Fruit fly (Drosophila melanogaster) whole organism, embryonic: ENCODE data around the gene CG17224.

Experiments used
- Bteb2 ChIP-seq: fragments of 200-800 bp; sonication (Bioruptor generic); optimal IDR thresholded peaks from 2 replicates; lab custom pipeline; 2016; ENCODE audit warnings: missing biosample characterization, missing genetic modification characterization
- CG10543 ChIP-seq: fragments of 200-800 bp; sonication (Bioruptor generic); optimal IDR thresholded peaks from 3 replicates; lab custom pipeline; 2017; ENCODE audit warnings: missing biosample characterization, mild to moderate bottlenecking, missing genetic modification characterization, moderate library complexity
- CG10565 ChIP-seq: fragments of 200-800 bp; sonication (Bioruptor generic); optimal IDR thresholded peaks from 3 replicates; lab custom pipeline; 2016; ENCODE audit warnings: missing biosample characterization, mild to moderate bottlenecking, missing genetic modification characterization
- CG11247 ChIP-seq: fragments of 200-800 bp; sonication (Bioruptor generic); IDR thresholded peaks from 2 replicates; pipeline ENCODE4 v1.3.6; 2022; ENCODE audit warnings: missing biosample characterization, missing genetic modification characterization
- CG11398 ChIP-seq: fragments of 200-800 bp; sonication (Bioruptor generic); optimal IDR thresholded peaks from 2 replicates; lab custom pipeline; 2016; ENCODE audit warnings: missing biosample characterization, missing genetic modification characterization
- CG14014 ChIP-seq: fragments of 200-800 bp; sonication (Bioruptor generic); IDR thresholded peaks from 2 replicates; pipeline ENCODE4 v1.3.6; 2022; ENCODE audit warnings: missing biosample characterization, missing genetic modification characterization
- CG14441 ChIP-seq: fragments of 200-800 bp; sonication (Bioruptor generic); IDR thresholded peaks from 2 replicates; pipeline ENCODE4 v1.3.6; 2022; ENCODE audit warnings: missing biosample characterization, missing genetic modification characterization
- CG14710 ChIP-seq: fragments of 200-800 bp; sonication (Bioruptor generic); optimal IDR thresholded peaks from 3 replicates; lab custom pipeline; 2019; ENCODE audit warnings: missing biosample characterization, mild to moderate bottlenecking, missing genetic modification characterization, moderate library complexity
- CG15011 ChIP-seq: fragments of 200-800 bp; sonication (Bioruptor generic); optimal IDR thresholded peaks from 3 replicates; lab custom pipeline; 2018; ENCODE audit warnings: missing biosample characterization, mild to moderate bottlenecking, missing genetic modification characterization
- CG1647 ChIP-seq: fragments of 200-800 bp; sonication (Bioruptor generic); optimal IDR thresholded peaks from 3 replicates; lab custom pipeline; 2016; ENCODE audit warnings: missing biosample characterization, missing genetic modification characterization
- CG17612 ChIP-seq: fragments of 200-800 bp; sonication (Bioruptor generic); IDR thresholded peaks from 2 replicates; pipeline ENCODE4 v1.3.6; 2022; ENCODE audit warnings: missing biosample characterization, missing genetic modification characterization
- CG17912 ChIP-seq: fragments of 200-800 bp; sonication (Bioruptor generic); optimal IDR thresholded peaks from 2 replicates; lab custom pipeline; 2018; ENCODE audit warnings: missing biosample characterization, mild to moderate bottlenecking, missing genetic modification characterization
- CG2889 ChIP-seq: fragments of 200-800 bp; sonication (Bioruptor generic); IDR thresholded peaks from 3 replicates; pipeline ENCODE4 v1.3.6; 2022; ENCODE audit warnings: missing biosample characterization, missing genetic modification characterization
- CG32532 ChIP-seq: fragments of 200-800 bp; sonication (Bioruptor generic); IDR thresholded peaks from 2 replicates; pipeline ENCODE4 v1.3.6; 2022; ENCODE audit warnings: missing biosample characterization, missing genetic modification characterization
- CG4282 ChIP-seq: fragments of 200-800 bp; sonication (Bioruptor generic); optimal IDR thresholded peaks from 2 replicates; lab custom pipeline; 2016; ENCODE audit warnings: missing biosample characterization, missing genetic modification characterization
- CG43689 ChIP-seq: fragments of 200-800 bp; sonication (Bioruptor generic); IDR thresholded peaks from 2 replicates; pipeline ENCODE4 v1.3.6; 2022; ENCODE audit warnings: missing biosample characterization, missing genetic modification characterization
- CG4617 ChIP-seq: fragments of 200-800 bp; sonication (Bioruptor generic); optimal IDR thresholded peaks from 3 replicates; lab custom pipeline; 2016; ENCODE audit warnings: missing biosample characterization, missing genetic modification characterization, borderline replicate concordance
- CG5245 ChIP-seq: fragments of 200-800 bp; sonication (Bioruptor generic); optimal IDR thresholded peaks from 3 replicates; lab custom pipeline; 2016; ENCODE audit warnings: missing biosample characterization, missing genetic modification characterization
- CG7556 ChIP-seq: fragments of 200-800 bp; sonication (Bioruptor generic); optimal IDR thresholded peaks from 2 replicates; lab custom pipeline; 2017; ENCODE audit warnings: missing biosample characterization, mild to moderate bottlenecking, missing genetic modification characterization
- CG8281 ChIP-seq: fragments of 200-800 bp; sonication (Bioruptor generic); optimal IDR thresholded peaks from 2 replicates; lab custom pipeline; 2018; ENCODE audit warnings: missing biosample characterization, mild to moderate bottlenecking, missing genetic modification characterization, moderate library complexity
- CG8388 ChIP-seq: fragments of 200-800 bp; sonication (Bioruptor generic); optimal IDR thresholded peaks from 2 replicates; lab custom pipeline; 2019; ENCODE audit warnings: missing biosample characterization, mild to moderate bottlenecking, missing genetic modification characterization, moderate library complexity
- CG8924 ChIP-seq: fragments of 200-800 bp; optimal IDR thresholded peaks from 3 replicates; lab custom pipeline; 2019; ENCODE audit warnings: missing biosample characterization, mild to moderate bottlenecking, missing genetic modification characterization, moderate library complexity
- E2f1 ChIP-seq: fragments of 200-800 bp; sonication (Bioruptor generic); IDR thresholded peaks from 2 replicates; pipeline ENCODE4 v1.3.6; 2022; ENCODE audit warnings: missing biosample characterization, missing genetic modification characterization
- Eip74EF ChIP-seq, 2 experiments: fragments of 200-800 bp in 1 of 2; fragments of >200 bp in 1 of 2; sonication (Bioruptor generic) in 1 of 2; optimal IDR thresholded peaks; 2 replicates each; lab custom pipeline; 2017 to 2019; ENCODE audit warnings: missing biosample characterization in 2 of 2, missing genetic modification characterization in 2 of 2, mild to moderate bottlenecking in 1 of 2, moderate library complexity in 1 of 2
- Elba2 ChIP-seq: fragments of 200-800 bp; sonication (Bioruptor generic); optimal IDR thresholded peaks from 3 replicates; lab custom pipeline; 2016; ENCODE audit warnings: missing biosample characterization, missing genetic modification characterization
- Ets65A ChIP-seq: fragments of 200-800 bp; sonication (Bioruptor generic); peaks from one replicate; lab custom pipeline; 2016; ENCODE audit warnings: missing biosample characterization, missing genetic modification characterization
- Fer3 ChIP-seq: fragments of 200-800 bp; sonication (Bioruptor generic); optimal IDR thresholded peaks from 2 replicates; lab custom pipeline; 2018; ENCODE audit warnings: missing biosample characterization, mild to moderate bottlenecking, missing genetic modification characterization, moderate library complexity
- GATAe ChIP-seq: fragments of 200-800 bp; sonication (Bioruptor generic); conservative IDR thresholded peaks from 2 replicates; pipeline ENCODE4 v1.3.6; 2022; ENCODE audit warnings: missing biosample characterization, missing genetic modification characterization
- Max ChIP-seq: fragments of 200-800 bp; sonication (Bioruptor generic); optimal IDR thresholded peaks from 2 replicates; lab custom pipeline; 2016; ENCODE audit warnings: missing biosample characterization, mild to moderate bottlenecking, missing genetic modification characterization
- Rfx ChIP-seq: fragments of 200-800 bp; sonication (Bioruptor generic); IDR thresholded peaks from 2 replicates; pipeline ENCODE4 v1.3.6; 2022; ENCODE audit warnings: missing biosample characterization, missing genetic modification characterization
- Rx ChIP-seq: fragments of 200-800 bp; sonication (Bioruptor generic); IDR thresholded peaks from 2 replicates; pipeline ENCODE4 v1.3.6; 2022; ENCODE audit warnings: missing biosample characterization, missing genetic modification characterization
- cas ChIP-seq: fragments of 200-800 bp; sonication (Bioruptor generic); IDR thresholded peaks from 2 replicates; pipeline ENCODE4 v1.3.6; 2022; ENCODE audit warnings: missing biosample characterization, missing genetic modification characterization
- crp ChIP-seq, 2 experiments: fragments of 200-800 bp; sonication (Bioruptor generic); optimal IDR thresholded peaks; 2 replicates in 1 of 2; 3 replicates in 1 of 2; lab custom pipeline; 2017; ENCODE audit warnings: missing biosample characterization in 2 of 2, missing genetic modification characterization in 2 of 2, mild to moderate bottlenecking in 1 of 2, moderate library complexity in 1 of 2
- dmrt99B ChIP-seq: fragments of 200-800 bp; sonication (Bioruptor generic); optimal IDR thresholded peaks from 2 replicates; lab custom pipeline; 2018; ENCODE audit warnings: missing biosample characterization, mild to moderate bottlenecking, missing genetic modification characterization, moderate library complexity
- her ChIP-seq: fragments of 200-800 bp; sonication (Bioruptor generic); optimal IDR thresholded peaks from 2 replicates; lab custom pipeline; 2016; ENCODE audit warnings: missing biosample characterization, missing genetic modification characterization
- jumu ChIP-seq: fragments of 200-800 bp; sonication (Bioruptor generic); optimal IDR thresholded peaks from 3 replicates; lab custom pipeline; 2016; ENCODE audit warnings: missing biosample characterization, missing genetic modification characterization
- lov ChIP-seq, 2 experiments: fragments of 200-800 bp in 1 of 2; fragments of >200 bp in 1 of 2; sonication (Bioruptor generic) in 1 of 2; IDR thresholded peaks in 1 of 2; optimal IDR thresholded peaks in 1 of 2; 2 replicates in 1 of 2; 3 replicates in 1 of 2; pipeline versions ENCODE4 v1.3.6 to Lab custom; 2017 to 2022; ENCODE audit warnings: missing biosample characterization in 1 of 2, missing genetic modification characterization in 1 of 2
- mirr ChIP-seq: fragments of 200-800 bp; sonication (Bioruptor generic); optimal IDR thresholded peaks from 3 replicates; lab custom pipeline; 2018; ENCODE audit warnings: missing biosample characterization, mild to moderate bottlenecking, missing genetic modification characterization
- pan ChIP-seq, 4 experiments: fragments of >200 bp in 3 of 4; fragments of 200-800 bp in 1 of 4; sonication (Bioruptor generic) in 1 of 4; optimal IDR thresholded peaks in 3 of 4; IDR thresholded peaks in 1 of 4; 2 replicates each; pipeline versions ENCODE4 v1.3.6 to Lab custom; 2017 to 2022; ENCODE audit warnings: missing biosample characterization in 2 of 4, missing genetic modification characterization in 2 of 4, mixed read lengths in 1 of 4
- pum ChIP-seq: fragments of 200-800 bp; sonication (Bioruptor generic); optimal IDR thresholded peaks from 2 replicates; lab custom pipeline; 2016; ENCODE audit warnings: missing biosample characterization, missing genetic modification characterization
- pzg ChIP-seq: fragments of 200-800 bp; sonication (Bioruptor generic); optimal IDR thresholded peaks from 3 replicates; lab custom pipeline; 2018; ENCODE audit warnings: missing biosample characterization, mild to moderate bottlenecking, missing genetic modification characterization, moderate library complexity
- rib ChIP-seq: fragments of 200-800 bp; sonication (Bioruptor generic); IDR thresholded peaks from 2 replicates; pipeline ENCODE4 v1.3.6; 2022; ENCODE audit warnings: missing biosample characterization, missing genetic modification characterization
- ro ChIP-seq: fragments of 200-800 bp; sonication (Bioruptor generic); IDR thresholded peaks from 2 replicates; pipeline ENCODE4 v1.3.6; 2022; ENCODE audit warnings: missing biosample characterization, missing genetic modification characterization
- salm ChIP-seq: fragments of 200-800 bp; sonication (Bioruptor generic); optimal IDR thresholded peaks from 2 replicates; lab custom pipeline; 2018; ENCODE audit warnings: missing biosample characterization, mild to moderate bottlenecking, missing genetic modification characterization
- sisA ChIP-seq: fragments of 200-800 bp; sonication (Bioruptor generic); IDR thresholded peaks from 2 replicates; pipeline ENCODE4 v1.3.6; 2022; ENCODE audit warnings: missing biosample characterization, missing genetic modification characterization
- sqz ChIP-seq: fragments of 200-800 bp; sonication (Bioruptor generic); optimal IDR thresholded peaks from 3 replicates; lab custom pipeline; 2018; ENCODE audit warnings: missing biosample characterization, mild to moderate bottlenecking, missing genetic modification characterization
- tap ChIP-seq: fragments of 200-800 bp; optimal IDR thresholded peaks from 3 replicates; lab custom pipeline; 2019; ENCODE audit warnings: missing biosample characterization, mild to moderate bottlenecking, missing genetic modification characterization, moderate library complexity
- tna ChIP-seq: fragments of 200-800 bp; sonication (Bioruptor generic); IDR thresholded peaks from 2 replicates; pipeline ENCODE4 v1.3.6; 2022; ENCODE audit warnings: missing biosample characterization, missing genetic modification characterization; ENCODE audit not compliant: partially characterized antibody
- toy ChIP-seq: fragments of 200-800 bp; sonication (Bioruptor generic); IDR thresholded peaks from 2 replicates; pipeline ENCODE4 v1.3.6; 2022; ENCODE audit warnings: missing biosample characterization, missing genetic modification characterization
- trem ChIP-seq: fragments of 200-800 bp; optimal IDR thresholded peaks from 3 replicates; lab custom pipeline; 2019; ENCODE audit warnings: missing biosample characterization, mild to moderate bottlenecking, missing genetic modification characterization, moderate library complexity

CG17224 gene

dm6 chr2L:3012780-3013179, 5.3 kb downstream of the CG17224 start (continued):
- TF ChIP-seq sqz (no peak), CG17912 (GFP tag; lab: Kevin White, UChicago) (no peak), CG43689 (GFP tag; lab: Robert Waterston, UW) (no peak), CG32532 (GFP tag; lab: Robert Waterston, UW) (no peak; the same call in 1 of the 2 replicates), CG8388 (GFP tag; lab: Kevin White, UChicago) (peak; percentile 29), CG15011 (GFP tag; lab: Kevin White, UChicago) (no peak), pum (no peak), E2f1 (GFP tag; lab: Robert Waterston, UW) (no peak), Bteb2 (GFP tag; lab: Kevin White, UChicago) (no peak), rib (no peak), her (GFP tag; lab: Kevin White, UChicago) (no peak), Elba2 (GFP tag; lab: Kevin White, UChicago) (no peak), salm (tag; lab: Kevin White, UChicago) (no peak), jumu (GFP tag; lab: Kevin White, UChicago) (no peak), CG14710 (peak; percentile 34), CG11398 (no peak), CG2889 (GFP tag; lab: Robert Waterston, UW) (no peak), CG11247 (GFP tag; lab: Robert Waterston, UW) (no peak), CG14441 (GFP tag; lab: Robert Waterston, UW) (peak; percentile 23; the same call in 1 of the 2 replicates), CG8924 (tag; lab: Kevin White, UChicago) (no peak), Ets65A (peak; percentile 41), trem (tag; lab: Kevin White, UChicago) (no peak), CG4617 (GFP tag; lab: Kevin White, UChicago) (no peak), CG17612 (no peak), CG10565 (GFP tag; lab: Kevin White, UChicago) (no peak), crp (GFP tag; optimal IDR thresholded peaks at IDR 0.05; lab: Kevin White, UChicago) (no peak), Eip74EF (GFP tag; optimal IDR thresholded peaks at IDR 0.05; lab: Kevin White, UChicago) (no peak), tna (GFP tag; lab: Robert Waterston, UW) (no peak), tap (tag; lab: Kevin White, UChicago) (no peak), Rfx (GFP tag; lab: Robert Waterston, UW) (peak; percentile 47), dmrt99B (tag; lab: Kevin White, UChicago) (no peak), lov (optimal IDR thresholded peaks at IDR 0.05; lab: Kevin White, UChicago) (no peak), lov (GFP tag; IDR thresholded peaks at IDR 0.05; lab: Robert Waterston, UW) (no peak), CG8281 (tag; lab: Kevin White, UChicago) (no peak), CG1647 (peak; percentile 7), Rx (GFP tag; lab: Robert Waterston, UW) (no peak), CG10543 (no peak), CG7556 (GFP tag; lab: Kevin White, UChicago) (no peak), Fer3 (tag; lab: Kevin White, UChicago) (peak; percentile 7), ro (no peak), sisA (GFP tag; lab: Robert Waterston, UW) (peak; percentile 64), GATAe (GFP tag; lab: Robert Waterston, UW) (no peak), toy (no peak), Max (no peak), mirr (GFP tag; lab: Kevin White, UChicago) (no peak), CG14014 (0 out of 2 replicates have a peak, but pooled peaks have one; percentile 10), cas (GFP tag; lab: Robert Waterston, UW) (no peak), pzg (no peak), pan (optimal IDR thresholded peaks at IDR 0.05; lab: Kevin White, UChicago) (no peak), pan (GFP tag; optimal IDR thresholded peaks at IDR 0.05 in 1 of 2, IDR thresholded peaks at IDR 0.05 in 1 of 2) (peak in 1 of 2 experiments; percentile 27), CG5245 (peak; percentile 37), CG4282 (GFP tag; lab: Kevin White, UChicago) (no peak)
